Worm (Caenorhabditis elegans) whole organism, early embryonic: ENCODE results near the gene cyp-13A1.

Experiments used
- B0310.2 ChIP-seq: sonication (generic microtip); optimal IDR thresholded peaks from 2 replicates; lab custom pipeline; 2016; ENCODE audit warnings: mild to moderate bottlenecking, missing genetic modification characterization, missing compliant biosample characterization
- F13C5.2 ChIP-seq: sonication (generic microtip); optimal IDR thresholded peaks from 2 replicates; lab custom pipeline; 2017; ENCODE audit warnings: mild to moderate bottlenecking, missing genetic modification characterization, inconsistent platforms, missing compliant biosample characterization
- aly-1 ChIP-seq: sonication (generic microtip); optimal IDR thresholded peaks from 2 replicates; lab custom pipeline; 2016; ENCODE audit warnings: missing genetic modification characterization, missing compliant biosample characterization
- ama-1 ChIP-seq: fragments of 150-350 bp; optimal IDR thresholded peaks from 2 replicates; lab custom pipeline; 2014
- ceh-13 ChIP-seq: fragments of 200-800 bp; sonication (Bioruptor generic); optimal IDR thresholded peaks from 2 replicates; lab custom pipeline; 2018; ENCODE audit warnings: mild to moderate bottlenecking, missing genetic modification characterization, missing compliant biosample characterization
- ceh-36 ChIP-seq: sonication (generic microtip); optimal IDR thresholded peaks from 2 replicates; lab custom pipeline; 2016; ENCODE audit warnings: missing genetic modification characterization, inconsistent platforms, missing compliant biosample characterization
- ets-7 ChIP-seq: sonication (generic microtip); optimal IDR thresholded peaks from 2 replicates; lab custom pipeline; 2016; ENCODE audit warnings: missing genotype, missing genetic modification characterization, missing compliant biosample characterization
- flt-1 ChIP-seq: fragments of 200-800 bp; sonication (Bioruptor generic); IDR thresholded peaks from 2 replicates; pipeline ENCODE4 v1.3.6; 2022; ENCODE audit warnings: missing genetic modification characterization, missing compliant biosample characterization
- hmbx-1 ChIP-seq: sonication (generic microtip); optimal IDR thresholded peaks from 2 replicates; lab custom pipeline; 2016; ENCODE audit warnings: mild to moderate bottlenecking, missing genetic modification characterization, missing compliant biosample characterization
- hmg-4 ChIP-seq: fragments of 200-800 bp; sonication (Bioruptor generic); optimal IDR thresholded peaks from 2 replicates; lab custom pipeline; 2018; ENCODE audit warnings: mild to moderate bottlenecking, missing genetic modification characterization, missing compliant biosample characterization
- hnd-1 ChIP-seq: sonication (generic microtip); optimal IDR thresholded peaks from 2 replicates; lab custom pipeline; 2016; ENCODE audit warnings: missing genetic modification characterization, missing compliant biosample characterization
- pes-1 ChIP-seq: fragments of 200-800 bp; sonication (Bioruptor generic); IDR thresholded peaks from 2 replicates; pipeline ENCODE4 v1.3.6; 2022; ENCODE audit warnings: missing genetic modification reagents, missing genetic modification characterization, missing compliant biosample characterization
- scrt-1 ChIP-seq: fragments of 200-800 bp; sonication (Bioruptor generic); IDR thresholded peaks from 2 replicates; pipeline ENCODE4 v1.3.6; 2022; ENCODE audit warnings: missing genetic modification characterization, missing compliant biosample characterization
- sea-1 ChIP-seq: fragments of 200-800 bp; sonication (Bioruptor generic); conservative IDR thresholded peaks from 2 replicates; pipeline ENCODE4 v1.3.6; 2022; ENCODE audit warnings: missing genetic modification characterization, missing compliant biosample characterization
- tbx-11 ChIP-seq: fragments of 200-800 bp; sonication (Bioruptor generic); IDR thresholded peaks from 2 replicates; pipeline ENCODE4 v1.3.6; 2022; ENCODE audit warnings: missing genetic modification characterization, missing compliant biosample characterization
- tbx-37 ChIP-seq: fragments of 200-800 bp; sonication (Bioruptor generic); conservative IDR thresholded peaks from 2 replicates; pipeline ENCODE4 v1.3.6; 2022; ENCODE audit warnings: missing genetic modification reagents, missing genetic modification characterization, missing compliant biosample characterization
- tra-4 ChIP-seq: sonication (generic microtip); optimal IDR thresholded peaks from 2 replicates; lab custom pipeline; 2017; ENCODE audit warnings: missing genetic modification characterization, missing compliant biosample characterization

Gene cyp-13A1

DNA sequence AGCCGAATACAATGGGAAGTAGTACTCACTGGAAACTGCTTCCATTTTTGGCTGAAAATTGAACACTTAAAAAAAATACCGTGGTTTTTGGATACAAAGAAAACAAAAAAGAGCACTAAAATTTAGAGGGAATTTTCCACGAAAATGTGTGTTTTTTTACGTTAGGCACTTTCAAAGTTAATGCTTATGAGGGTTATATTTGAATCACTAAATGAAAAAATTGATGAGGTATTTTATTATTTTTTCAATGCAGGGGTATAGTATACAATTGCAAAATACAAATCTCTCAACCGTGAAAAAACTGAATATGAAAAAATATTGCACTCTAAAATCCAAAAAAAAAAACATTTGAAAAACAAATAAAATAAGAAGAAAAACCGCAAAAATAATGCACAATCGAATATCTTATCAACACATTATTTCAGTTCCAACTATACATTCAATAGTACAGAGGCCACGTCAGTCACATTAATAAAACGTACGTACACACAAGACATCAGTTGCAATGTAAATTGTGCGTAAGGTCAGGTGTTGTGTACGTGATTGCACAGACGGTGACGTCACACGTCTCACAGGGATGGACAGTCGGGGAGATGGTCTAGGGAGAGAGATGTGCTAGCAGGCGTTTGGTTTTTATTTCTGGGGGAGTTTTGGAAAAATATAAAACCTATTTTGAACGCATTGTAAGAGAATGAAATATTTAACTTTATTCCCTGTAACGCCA lies 11.8 kb downstream of the cyp-13A1 start, which contains the start of gene aqp-10:
Gene aqp-10 (minus strand): TSS at position 51 of the 724 bp plus-strand sequence.
- TF ChIP-seq B0310.2 (tag; lab: Kevin White, UChicago) (no peak), flt-1 (GFP tag; lab: Robert Waterston, UW) (no peak), sea-1 (GFP tag; lab: Robert Waterston, UW) (no peak), ama-1 (no peak), aly-1 (no peak), hmg-4 (GFP tag; lab: Kevin White, UChicago) (no peak), pes-1 (no peak), tbx-37 (GFP tag; lab: Robert Waterston, UW) (no peak), tra-4 (tag; lab: Kevin White, UChicago) (no peak), ceh-36 (tag; lab: Kevin White, UChicago) (no peak), hnd-1 (tag; lab: Kevin White, UChicago) (no peak), ets-7 (no peak)

DNA sequence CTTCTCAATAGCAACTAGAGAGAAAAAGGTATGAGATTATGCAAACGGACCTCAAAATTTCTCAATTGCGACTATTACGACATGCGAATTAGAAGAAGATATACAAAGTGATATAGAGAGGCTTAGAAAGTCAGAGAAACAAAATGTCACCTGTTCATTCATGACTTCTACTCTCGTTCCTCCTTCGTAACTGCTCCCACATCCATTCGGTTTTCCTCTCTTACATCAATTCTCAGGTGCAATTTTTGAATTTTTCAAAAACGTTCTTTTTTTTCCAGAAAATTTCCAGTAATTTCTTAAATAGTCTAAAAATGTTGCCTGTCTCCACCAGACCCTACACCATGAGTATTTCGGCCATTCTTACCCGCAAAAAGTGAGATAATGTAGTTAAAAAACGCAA lies 17.1 kb downstream of the cyp-13A1 start:
- no peak for TF ChIP-seq sea-1 (GFP tag; lab: Robert Waterston, UW)

- TF ChIP-seq hmg-4 (GFP tag; lab: Kevin White, UChicago) (no peak), pes-1 (no peak), ama-1 (no peak), aly-1 (no peak), sea-1 (GFP tag; lab: Robert Waterston, UW) (no peak), ceh-13 (GFP tag; lab: Kevin White, UChicago) (no peak), B0310.2 (tag; lab: Kevin White, UChicago) (no peak)
Measured at ce11 chrII:9759382-9759781, 22.4 kb downstream of the cyp-13A1 start.

DNA sequence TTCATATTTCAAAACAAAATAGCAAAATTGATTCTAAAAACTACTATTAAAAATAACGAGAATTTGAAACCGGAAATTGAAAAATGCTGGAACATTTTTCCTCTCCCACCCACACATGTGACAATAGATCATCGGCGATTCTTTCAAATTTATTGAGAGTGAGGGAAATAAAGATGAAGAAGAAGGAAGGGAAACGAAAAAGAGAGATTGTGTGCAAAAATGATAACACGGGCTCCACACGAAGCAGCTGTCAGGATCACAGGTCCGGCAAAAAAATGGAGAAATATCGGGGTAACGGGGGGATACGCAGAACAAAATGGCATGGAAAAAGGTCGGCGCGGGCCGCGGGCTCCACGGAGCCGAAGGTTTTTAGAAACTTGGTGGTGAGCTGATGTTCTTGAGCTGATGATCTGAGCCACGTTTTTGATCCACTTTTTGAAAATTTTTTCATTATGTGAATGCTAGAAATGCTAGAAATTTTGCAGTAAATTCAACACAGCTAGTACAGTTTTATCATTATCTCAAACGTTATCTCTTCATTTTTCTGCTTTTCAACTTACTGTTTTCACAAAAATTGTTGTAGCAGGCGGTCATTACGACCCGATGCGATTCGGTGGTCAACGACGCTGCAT lies 24.0 kb downstream of the cyp-13A1 start, which contains the start of gene shk-1:
Gene shk-1 (plus strand): TSS at position 582 of the 632 bp plus-strand sequence.
- TF ChIP-seq hnd-1 (tag; lab: Kevin White, UChicago) (no peak), tra-4 (tag; lab: Kevin White, UChicago) (no peak), ceh-36 (tag; lab: Kevin White, UChicago) (no peak), hmbx-1 (tag; lab: Kevin White, UChicago) (no peak), tbx-11 (GFP tag; lab: Robert Waterston, UW) (no peak), tbx-37 (GFP tag; lab: Robert Waterston, UW) (no peak), pes-1 (no peak), F13C5.2 (tag; lab: Kevin White, UChicago) (no peak), aly-1 (no peak), ets-7 (no peak), scrt-1 (no peak), flt-1 (GFP tag; lab: Robert Waterston, UW) (no peak), ama-1 (no peak), ceh-13 (GFP tag; lab: Kevin White, UChicago) (no peak)

DNA sequence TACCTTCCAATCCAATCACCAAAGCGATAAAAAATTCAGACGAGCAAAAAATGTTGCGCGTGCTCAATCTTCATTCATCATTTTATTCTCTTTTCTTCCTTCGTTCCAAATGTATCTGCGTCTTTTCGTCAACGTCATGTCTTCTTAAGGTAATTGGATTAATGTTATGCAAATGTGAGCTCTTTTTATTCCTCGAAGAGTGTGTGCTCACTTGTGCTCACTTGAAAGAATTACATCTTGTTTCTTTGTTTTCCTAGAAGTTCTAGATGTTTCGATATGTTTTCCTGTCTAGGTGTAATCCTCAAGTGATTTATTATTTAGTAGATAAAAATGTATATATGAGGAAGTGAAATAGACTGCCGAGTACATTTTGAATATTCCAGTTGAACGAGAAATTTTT lies 26.4 kb downstream of the cyp-13A1 start:
- no peak for TF ChIP-seq scrt-1
- TF ChIP-seq ets-7 = no peak
- no peak for TF ChIP-seq ceh-36 (tag; lab: Kevin White, UChicago)
- TF ChIP-seq ama-1 = no peak
- TF ChIP-seq hnd-1 (tag; lab: Kevin White, UChicago) = no peak
- no peak for TF ChIP-seq tbx-11 (GFP tag; lab: Robert Waterston, UW)
- TF ChIP-seq flt-1 (GFP tag; lab: Robert Waterston, UW) = no peak
- no peak for TF ChIP-seq F13C5.2 (tag; lab: Kevin White, UChicago)
- no peak for TF ChIP-seq pes-1
- TF ChIP-seq tra-4 (tag; lab: Kevin White, UChicago) = no peak
- no peak for TF ChIP-seq hmbx-1 (tag; lab: Kevin White, UChicago)
- no peak for TF ChIP-seq tbx-37 (GFP tag; lab: Robert Waterston, UW)

ce11 chrII:9753730-9754129 lies 28.1 kb downstream of the cyp-13A1 start, which contains the start of gene ZK1321.1:
Gene ZK1321.1 (plus strand): TSS chrII:9754030.
- no peak for TF ChIP-seq flt-1 (GFP tag; lab: Robert Waterston, UW)
- TF ChIP-seq B0310.2 (tag; lab: Kevin White, UChicago) = no peak
- no peak for TF ChIP-seq sea-1 (GFP tag; lab: Robert Waterston, UW)
- TF ChIP-seq hmg-4 (GFP tag; lab: Kevin White, UChicago) = no peak
- no peak for TF ChIP-seq ceh-13 (GFP tag; lab: Kevin White, UChicago)
- no peak for TF ChIP-seq ceh-36 (tag; lab: Kevin White, UChicago)
- TF ChIP-seq ama-1 = no peak
- TF ChIP-seq tra-4 (tag; lab: Kevin White, UChicago) = no peak
- TF ChIP-seq hnd-1 (tag; lab: Kevin White, UChicago) = no peak
- no peak for TF ChIP-seq hmbx-1 (tag; lab: Kevin White, UChicago)

DNA sequence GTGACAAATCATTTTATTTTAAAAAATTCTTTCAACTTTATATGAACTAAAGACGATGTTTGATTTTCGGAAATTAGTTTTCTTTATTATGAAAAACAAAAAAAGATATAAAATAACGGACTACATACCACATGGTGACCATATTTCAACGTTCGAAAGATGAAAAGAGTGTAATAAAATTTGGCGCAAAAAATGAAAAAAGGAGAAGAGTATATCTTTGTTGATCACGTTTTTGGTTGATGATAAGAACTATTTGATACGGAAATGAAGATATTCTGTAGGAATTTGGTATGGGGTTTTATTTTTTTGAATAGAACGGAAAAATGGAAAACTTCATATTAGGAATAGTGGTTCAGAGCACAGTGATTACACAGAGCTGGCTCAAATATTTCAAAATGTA lies 28.7 kb downstream of the cyp-13A1 start, which contains the start of gene Y53C12B.7:
Gene Y53C12B.7 (minus strand): TSS at position 163 of the 400 bp plus-strand sequence.
- no peak for TF ChIP-seq hmg-4 (GFP tag; lab: Kevin White, UChicago)
- TF ChIP-seq aly-1 = no peak

DNA sequence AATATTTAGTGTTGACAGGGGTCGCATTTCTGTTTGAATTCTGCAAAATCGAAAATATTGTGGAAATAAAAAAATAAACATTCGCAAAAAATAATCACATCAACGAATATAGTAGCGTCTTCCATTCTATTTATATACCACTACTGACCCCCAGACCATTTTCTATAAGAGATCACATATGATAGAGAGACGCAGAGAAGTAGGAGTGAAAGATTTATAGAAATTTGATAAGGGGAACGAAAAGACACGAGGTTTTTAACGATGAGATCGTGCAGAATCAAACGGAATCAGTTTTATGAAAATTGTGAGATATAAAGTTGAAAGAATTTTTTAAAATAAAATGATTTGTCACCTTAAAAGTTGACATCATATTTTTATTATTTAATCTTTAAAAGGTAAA lies 29.5 kb downstream of the cyp-13A1 start:
- no peak for TF ChIP-seq tbx-37 (GFP tag; lab: Robert Waterston, UW)
- TF ChIP-seq B0310.2 (tag; lab: Kevin White, UChicago) = no peak
- TF ChIP-seq F13C5.2 (tag; lab: Kevin White, UChicago) = no peak
- TF ChIP-seq hnd-1 (tag; lab: Kevin White, UChicago) = no peak
